Fruit fly (Drosophila melanogaster) whole organism, prepupa: ENCODE results near the gene CG32271.

Experiments used
- Blimp-1 ChIP-seq: fragments of 200-800 bp; sonication (Bioruptor generic); optimal IDR thresholded peaks from 3 replicates; lab custom pipeline; 2017; ENCODE audit warnings: missing biosample characterization, missing genetic modification characterization, mild to moderate bottlenecking, moderate library complexity, missing genetic modification reagents
- CG11902 ChIP-seq: fragments of 200-800 bp; sonication (Bioruptor generic); optimal IDR thresholded peaks from 3 replicates; lab custom pipeline; 2016; ENCODE audit warnings: missing biosample characterization, missing genetic modification characterization
- CG15336 ChIP-seq: fragments of 200-800 bp; sonication (Bioruptor generic); IDR thresholded peaks from 2 replicates; pipeline ENCODE4 v1.3.6; 2022; ENCODE audit warnings: missing biosample characterization, missing genetic modification characterization
- CG1621 ChIP-seq: fragments of 200-800 bp; sonication (Bioruptor generic); optimal IDR thresholded peaks from 3 replicates; lab custom pipeline; 2018; ENCODE audit warnings: missing biosample characterization, mild to moderate bottlenecking, missing genetic modification characterization
- CG3032 ChIP-seq: fragments of 200-800 bp; optimal IDR thresholded peaks from 2 replicates; lab custom pipeline; 2019; ENCODE audit warnings: missing biosample characterization, mild to moderate bottlenecking, missing genetic modification characterization, moderate library complexity
- CG31627 ChIP-seq: fragments of 200-800 bp; sonication (Bioruptor generic); optimal IDR thresholded peaks from 3 replicates; lab custom pipeline; 2016; ENCODE audit warnings: missing biosample characterization, missing genetic modification characterization
- CG32006 ChIP-seq: fragments of 200-800 bp; sonication (Bioruptor generic); optimal IDR thresholded peaks from 3 replicates; lab custom pipeline; 2017; ENCODE audit warnings: missing biosample characterization, mild to moderate bottlenecking, missing genetic modification characterization
- CG34406 ChIP-seq: fragments of 200-800 bp; sonication (Bioruptor generic); optimal IDR thresholded peaks from 3 replicates; lab custom pipeline; 2016; ENCODE audit warnings: missing biosample characterization, missing genetic modification characterization
- CG3919 ChIP-seq: fragments of 200-800 bp; sonication (Bioruptor generic); optimal IDR thresholded peaks from 3 replicates; lab custom pipeline; 2016; ENCODE audit warnings: missing biosample characterization, missing genetic modification characterization
- CG4318 ChIP-seq: fragments of 200-800 bp; sonication (Bioruptor generic); optimal IDR thresholded peaks from 3 replicates; lab custom pipeline; 2017; ENCODE audit warnings: missing biosample characterization, mild to moderate bottlenecking, missing genetic modification characterization
- CG6276 ChIP-seq: fragments of 200-800 bp; sonication (Bioruptor generic); optimal IDR thresholded peaks from 2 replicates; lab custom pipeline; 2017; ENCODE audit warnings: missing biosample characterization, mild to moderate bottlenecking, missing genetic modification characterization
- CG6792 ChIP-seq: fragments of 200-800 bp; sonication (Bioruptor generic); optimal IDR thresholded peaks from 3 replicates; lab custom pipeline; 2016; ENCODE audit warnings: missing biosample characterization, missing genetic modification characterization
- CG8119 ChIP-seq: fragments of 200-800 bp; sonication (Bioruptor generic); IDR thresholded peaks from 3 replicates; pipeline ENCODE4 v1.3.6; 2022; ENCODE audit warnings: missing biosample characterization, missing genetic modification characterization
- CG8319 ChIP-seq: fragments of 200-800 bp; sonication (Bioruptor generic); optimal IDR thresholded peaks from 3 replicates; lab custom pipeline; 2016; ENCODE audit warnings: missing biosample characterization, missing genetic modification characterization
- CG8632 ChIP-seq: fragments of 200-800 bp; sonication (Bioruptor generic); optimal IDR thresholded peaks from 3 replicates; lab custom pipeline; 2016; ENCODE audit warnings: missing biosample characterization, missing genetic modification characterization
- CG9139 ChIP-seq: fragments of 200-800 bp; sonication (Bioruptor generic); optimal IDR thresholded peaks from 3 replicates; lab custom pipeline; 2017; ENCODE audit warnings: missing biosample characterization, mild to moderate bottlenecking, missing genetic modification characterization
- Eip75B ChIP-seq: fragments of 200-800 bp; sonication (Bioruptor generic); optimal IDR thresholded peaks from 3 replicates; lab custom pipeline; 2016; ENCODE audit warnings: missing biosample characterization, missing genetic modification characterization
- Eip78C ChIP-seq: fragments of 200-800 bp; sonication (Bioruptor generic); peaks from one replicate; lab custom pipeline; 2016; ENCODE audit warnings: missing biosample characterization, missing genetic modification characterization
- Eip93F ChIP-seq: fragments of 200-800 bp; sonication (Bioruptor generic); optimal IDR thresholded peaks from 2 replicates; lab custom pipeline; 2016; ENCODE audit warnings: missing biosample characterization, mild to moderate bottlenecking, missing genetic modification characterization
- Ets96B ChIP-seq: fragments of 200-800 bp; optimal IDR thresholded peaks from 2 replicates; lab custom pipeline; 2019; ENCODE audit warnings: missing biosample characterization, mild to moderate bottlenecking, missing genetic modification characterization, moderate library complexity
- Gug ChIP-seq: fragments of 200-800 bp; sonication (Bioruptor generic); IDR thresholded peaks from 2 replicates; pipeline ENCODE4 v1.3.6; 2022; ENCODE audit warnings: missing biosample characterization, missing genetic modification characterization
- Hr39 ChIP-seq: fragments of 200-800 bp; sonication (Bioruptor generic); optimal IDR thresholded peaks from 2 replicates; lab custom pipeline; 2016; ENCODE audit warnings: missing biosample characterization, missing genetic modification characterization
- Hr4 ChIP-seq: fragments of 200-800 bp; sonication (Bioruptor generic); optimal IDR thresholded peaks from 3 replicates; lab custom pipeline; 2016; ENCODE audit warnings: missing biosample characterization, missing genetic modification characterization
- Lpt ChIP-seq: fragments of 200-800 bp; sonication (Bioruptor generic); optimal IDR thresholded peaks from 3 replicates; lab custom pipeline; 2016; ENCODE audit warnings: missing biosample characterization, missing genetic modification characterization
- Met ChIP-seq: fragments of 200-800 bp; sonication (Bioruptor generic); optimal IDR thresholded peaks from 3 replicates; lab custom pipeline; 2016; ENCODE audit warnings: missing biosample characterization, missing genetic modification characterization
- OdsH ChIP-seq: fragments of 200-800 bp; sonication (Bioruptor generic); optimal IDR thresholded peaks from 3 replicates; lab custom pipeline; 2016; ENCODE audit warnings: missing biosample characterization, missing genetic modification characterization
- Sox102F ChIP-seq: fragments of 200-800 bp; sonication (Bioruptor generic); optimal IDR thresholded peaks from 2 replicates; lab custom pipeline; 2016; ENCODE audit warnings: missing biosample characterization, mild to moderate bottlenecking, missing genetic modification characterization
- achi ChIP-seq: fragments of 200-800 bp; sonication (Bioruptor generic); optimal IDR thresholded peaks from 3 replicates; lab custom pipeline; 2016; ENCODE audit warnings: missing biosample characterization, missing genetic modification characterization
- acj6 ChIP-seq: fragments of 200-800 bp; sonication (Bioruptor generic); optimal IDR thresholded peaks from 3 replicates; lab custom pipeline; 2016; ENCODE audit warnings: missing biosample characterization, missing genetic modification characterization
- cyc ChIP-seq: fragments of 200-800 bp; sonication (Bioruptor generic); optimal IDR thresholded peaks from 3 replicates; lab custom pipeline; 2016; ENCODE audit warnings: missing biosample characterization, missing genetic modification characterization
- dsx ChIP-seq: fragments of 200-800 bp; optimal IDR thresholded peaks from 3 replicates; lab custom pipeline; 2019; ENCODE audit warnings: missing biosample characterization, mild to moderate bottlenecking, missing genetic modification characterization, moderate library complexity; ENCODE audit not compliant: poor library complexity, severe bottlenecking
- eg ChIP-seq: fragments of 200-800 bp; sonication (Bioruptor generic); IDR thresholded peaks from 3 replicates; pipeline ENCODE4 v1.3.6; 2022; ENCODE audit warnings: missing biosample characterization, missing genetic modification characterization
- esn ChIP-seq: fragments of 200-800 bp; sonication (Bioruptor generic); optimal IDR thresholded peaks from 2 replicates; lab custom pipeline; 2016; ENCODE audit warnings: missing biosample characterization, mild to moderate bottlenecking, missing genetic modification characterization, moderate library complexity
- fd59A ChIP-seq: fragments of 200-800 bp; sonication (Bioruptor generic); optimal IDR thresholded peaks from 2 replicates; lab custom pipeline; 2017; ENCODE audit warnings: missing biosample characterization, mild to moderate bottlenecking, missing genetic modification characterization, missing genetic modification reagents
- lz ChIP-seq: fragments of 200-800 bp; sonication (Bioruptor generic); optimal IDR thresholded peaks from 3 replicates; lab custom pipeline; 2016; ENCODE audit warnings: missing biosample characterization, missing genetic modification characterization
- net ChIP-seq: fragments of 200-800 bp; sonication (Bioruptor generic); optimal IDR thresholded peaks from 3 replicates; lab custom pipeline; 2016; ENCODE audit warnings: missing biosample characterization, missing genetic modification characterization
- pdm3 ChIP-seq: fragments of 200-800 bp; sonication (Bioruptor generic); optimal IDR thresholded peaks from 3 replicates; lab custom pipeline; 2016; ENCODE audit warnings: missing biosample characterization, missing genetic modification characterization
- spab ChIP-seq: fragments of 200-800 bp; sonication (Bioruptor generic); optimal IDR thresholded peaks from 2 replicates; lab custom pipeline; 2017; ENCODE audit warnings: missing biosample characterization, mild to moderate bottlenecking, missing genetic modification characterization, missing genetic modification reagents
- ss ChIP-seq, 2 experiments: fragments of 200-800 bp; sonication (Bioruptor generic); optimal IDR thresholded peaks; 2 replicates in 1 of 2; 3 replicates in 1 of 2; lab custom pipeline; 2017 to 2018; ENCODE audit warnings: mild to moderate bottlenecking in 2 of 2, missing biosample characterization in 2 of 2, missing genetic modification characterization in 2 of 2, moderate library complexity in 1 of 2
- svp ChIP-seq: fragments of 200-800 bp; sonication (Bioruptor generic); peaks from one replicate; lab custom pipeline; 2016; ENCODE audit warnings: missing biosample characterization, missing genetic modification characterization
- topi ChIP-seq: fragments of 200-800 bp; sonication (Bioruptor generic); optimal IDR thresholded peaks from 3 replicates; lab custom pipeline; 2016; ENCODE audit warnings: missing biosample characterization, missing genetic modification characterization
- vri ChIP-seq: fragments of 200-800 bp; sonication (Bioruptor generic); optimal IDR thresholded peaks from 3 replicates; lab custom pipeline; 2016; ENCODE audit warnings: missing biosample characterization, mild to moderate bottlenecking, missing genetic modification characterization

Gene CG32271

dm6 chr3L:3242121-3243083 is 39.4 kb upstream of the CG32271 start (continued):
- TF ChIP-seq CG6792 (GFP tag; lab: Kevin White, UChicago): peak; percentile 17
- TF ChIP-seq acj6 (GFP tag; lab: Kevin White, UChicago): peak; percentile 43
- TF ChIP-seq Met (GFP tag; lab: Kevin White, UChicago): no peak
- TF ChIP-seq Lpt (GFP tag; lab: Kevin White, UChicago): peak; percentile 20
- TF ChIP-seq pdm3 (GFP tag; lab: Kevin White, UChicago): peak; percentile 22
- no peak for TF ChIP-seq Eip93F (GFP tag; lab: Kevin White, UChicago)
- peak; percentile 39 to 77 for TF ChIP-seq ss (GFP tag; optimal IDR thresholded peaks at IDR 0.05; lab: Kevin White, UChicago)
- TF ChIP-seq CG32006 (GFP tag; lab: Kevin White, UChicago): peak; percentile 11
- TF ChIP-seq Eip75B (GFP tag; lab: Kevin White, UChicago): peak; percentile 11
- peak; percentile 86 for TF ChIP-seq Eip78C (GFP tag; lab: Kevin White, UChicago)
- TF ChIP-seq, all 60 proteins: peak for 25

dm6 chr3L:3241368-3241640 is 38.3 kb upstream of the CG32271 start:
- no peak for TF ChIP-seq CG32006 (GFP tag; lab: Kevin White, UChicago)
- peak; percentile 81 for TF ChIP-seq svp

- TF ChIP-seq eg (GFP tag; lab: Robert Waterston, UW) (peak; percentile 76), CG11902 (GFP tag; lab: Kevin White, UChicago) (peak; percentile 94), spab (GFP tag; lab: Kevin White, UChicago) (peak; percentile 99), net (GFP tag; lab: Kevin White, UChicago) (peak; percentile 88), cyc (GFP tag; lab: Kevin White, UChicago) (peak; percentile 92), CG3919 (GFP tag; lab: Kevin White, UChicago) (peak; percentile 95), CG9139 (GFP tag; lab: Kevin White, UChicago) (peak; percentile 98), CG8632 (GFP tag; lab: Kevin White, UChicago) (peak; percentile 98), vri (GFP tag; lab: Kevin White, UChicago) (peak; percentile 84), Hr4 (peak; percentile 83), Gug (peak; percentile 78), CG4318 (GFP tag; lab: Kevin White, UChicago) (peak; percentile 85), svp (peak; percentile 98), Ets96B (tag; lab: Kevin White, UChicago) (peak; percentile 99), CG15336 (GFP tag; lab: Robert Waterston, UW) (peak; percentile 86), lz (peak; percentile 86), CG1621 (peak; percentile 85), CG31627 (GFP tag; lab: Kevin White, UChicago) (peak; percentile 90), Eip75B (GFP tag; lab: Kevin White, UChicago) (peak; percentile 86), CG6276 (GFP tag; lab: Kevin White, UChicago) (peak; percentile 87), CG3032 (peak; percentile 99), Sox102F (GFP tag; lab: Kevin White, UChicago) (peak; percentile 88), topi (GFP tag; lab: Kevin White, UChicago) (peak; percentile 92), Lpt (GFP tag; lab: Kevin White, UChicago) (peak; percentile 64), esn (GFP tag; lab: Kevin White, UChicago) (peak; percentile 92), OdsH (GFP tag; lab: Kevin White, UChicago) (peak; percentile 93), pdm3 (GFP tag; lab: Kevin White, UChicago) (peak; percentile 88), Eip78C (GFP tag; lab: Kevin White, UChicago) (peak; percentile 97), ss (GFP tag; optimal IDR thresholded peaks at IDR 0.05; lab: Kevin White, UChicago) (peak; percentile 99), CG6792 (GFP tag; lab: Kevin White, UChicago) (peak; percentile 94), CG8319 (GFP tag; lab: Kevin White, UChicago) (peak; percentile 92), CG32006 (GFP tag; lab: Kevin White, UChicago) (peak; percentile 95), CG34406 (GFP tag; lab: Kevin White, UChicago) (peak; percentile 98), dsx (peak; percentile 97), Blimp-1 (GFP tag; lab: Kevin White, UChicago) (peak; percentile 82), achi (GFP tag; lab: Kevin White, UChicago) (peak; percentile 96), fd59A (GFP tag; lab: Kevin White, UChicago) (peak; percentile 93), Met (GFP tag; lab: Kevin White, UChicago) (peak; percentile 89), CG8119 (GFP tag; lab: Robert Waterston, UW) (peak; percentile 92), Hr39 (GFP tag; lab: Kevin White, UChicago) (peak; percentile 88), acj6 (GFP tag; lab: Kevin White, UChicago) (peak; percentile 94)
These were observed 37.8 kb upstream of the CG32271 start for dm6 chr3L:3240597-3241367.
